Fruit fly (Drosophila melanogaster) whole organism, embryonic: ENCODE measurements around the gene Hecw.
A peak's percentile ranks its signal among the peaks of the same experiment; 100 is the strongest.

Experiments
- CG10321 ChIP-seq: fragments of 200-800 bp; sonication (Bioruptor generic); IDR thresholded peaks from 2 replicates; pipeline ENCODE4 v1.3.6; 2022; ENCODE audit warnings: missing biosample characterization, missing genetic modification characterization
- CG12104 ChIP-seq: fragments of 200-800 bp; sonication (Bioruptor generic); optimal IDR thresholded peaks from 3 replicates; lab custom pipeline; 2016; ENCODE audit warnings: missing biosample characterization, missing genetic modification characterization
- CG12769 ChIP-seq: fragments of 200-800 bp; sonication (Bioruptor generic); optimal IDR thresholded peaks from 2 replicates; lab custom pipeline; 2019; ENCODE audit warnings: missing biosample characterization, mild to moderate bottlenecking, missing genetic modification characterization, moderate library complexity
- CG13296 ChIP-seq: fragments of 200-800 bp; sonication (Bioruptor generic); optimal IDR thresholded peaks from 3 replicates; lab custom pipeline; 2018; ENCODE audit warnings: missing biosample characterization, mild to moderate bottlenecking, missing genetic modification characterization
- CG13894 ChIP-seq: fragments of 200-800 bp; sonication (Bioruptor generic); optimal IDR thresholded peaks from 3 replicates; lab custom pipeline; 2018; ENCODE audit warnings: missing biosample characterization, mild to moderate bottlenecking, missing genetic modification characterization, moderate library complexity
- CG15269 ChIP-seq: fragments of 200-800 bp; sonication (Bioruptor generic); optimal IDR thresholded peaks from 2 replicates; lab custom pipeline; 2018; ENCODE audit warnings: missing biosample characterization, mild to moderate bottlenecking, missing genetic modification characterization, moderate library complexity
- CG15514 ChIP-seq: fragments of 200-800 bp; sonication (Bioruptor generic); optimal IDR thresholded peaks from 3 replicates; lab custom pipeline; 2017; ENCODE audit warnings: missing biosample characterization, missing genetic modification characterization, mild to moderate bottlenecking, moderate library complexity, missing genetic modification reagents
- CG15601 ChIP-seq: fragments of 200-800 bp; sonication (Bioruptor generic); optimal IDR thresholded peaks from 3 replicates; lab custom pipeline; 2019; ENCODE audit warnings: missing biosample characterization, mild to moderate bottlenecking, missing genetic modification characterization, moderate library complexity
- CG1647 ChIP-seq: fragments of 200-800 bp; sonication (Bioruptor generic); optimal IDR thresholded peaks from 3 replicates; lab custom pipeline; 2016; ENCODE audit warnings: missing biosample characterization, missing genetic modification characterization
- CG16815 ChIP-seq: fragments of 200-800 bp; sonication (Bioruptor generic); optimal IDR thresholded peaks from 3 replicates; lab custom pipeline; 2017; ENCODE audit warnings: missing biosample characterization, mild to moderate bottlenecking, missing genetic modification characterization
- CG17612 ChIP-seq: fragments of 200-800 bp; sonication (Bioruptor generic); IDR thresholded peaks from 2 replicates; pipeline ENCODE4 v1.3.6; 2022; ENCODE audit warnings: missing biosample characterization, missing genetic modification characterization
- CG2120 ChIP-seq: fragments of 200-800 bp; sonication (Bioruptor generic); optimal IDR thresholded peaks from 3 replicates; lab custom pipeline; 2016; ENCODE audit warnings: missing biosample characterization, missing genetic modification characterization
- CG2129 ChIP-seq: fragments of 200-800 bp; sonication (Bioruptor generic); IDR thresholded peaks from 2 replicates; pipeline ENCODE4 v1.3.6; 2022; ENCODE audit warnings: missing biosample characterization, missing genetic modification characterization; ENCODE audit not compliant: partially characterized antibody
- CG2202 ChIP-seq: fragments of 200-800 bp; sonication (Bioruptor generic); optimal IDR thresholded peaks from 2 replicates; lab custom pipeline; 2018; ENCODE audit warnings: missing biosample characterization, mild to moderate bottlenecking, missing genetic modification characterization
- CG32532 ChIP-seq: fragments of 200-800 bp; sonication (Bioruptor generic); IDR thresholded peaks from 2 replicates; pipeline ENCODE4 v1.3.6; 2022; ENCODE audit warnings: missing biosample characterization, missing genetic modification characterization
- CG4282 ChIP-seq: fragments of 200-800 bp; sonication (Bioruptor generic); optimal IDR thresholded peaks from 2 replicates; lab custom pipeline; 2016; ENCODE audit warnings: missing biosample characterization, missing genetic modification characterization
- CG5180 ChIP-seq: fragments of 200-800 bp; sonication (Bioruptor generic); optimal IDR thresholded peaks from 3 replicates; lab custom pipeline; 2017; ENCODE audit warnings: missing biosample characterization, missing genetic modification characterization, mild to moderate bottlenecking, moderate library complexity, missing genetic modification reagents
- CG6254 ChIP-seq: fragments of 200-800 bp; sonication (Bioruptor generic); optimal IDR thresholded peaks from 3 replicates; lab custom pipeline; 2017; ENCODE audit warnings: mild to moderate bottlenecking, missing biosample characterization, missing genetic modification reagents, missing genetic modification characterization
- CG8924 ChIP-seq: fragments of 200-800 bp; optimal IDR thresholded peaks from 3 replicates; lab custom pipeline; 2019; ENCODE audit warnings: missing biosample characterization, mild to moderate bottlenecking, missing genetic modification characterization, moderate library complexity
- Dip2 ChIP-seq: fragments of 200-800 bp; sonication (Bioruptor generic); IDR thresholded peaks from 2 replicates; pipeline ENCODE4 v1.3.6; 2022; ENCODE audit warnings: missing biosample characterization, missing genetic modification characterization
- E2f2 ChIP-seq: fragments of 200-800 bp; sonication (Bioruptor generic); IDR thresholded peaks from 2 replicates; pipeline ENCODE4 v1.3.6; 2022; ENCODE audit warnings: missing biosample characterization, missing genetic modification characterization
- Eip74EF ChIP-seq, 2 experiments: fragments of 200-800 bp in 1 of 2; fragments of >200 bp in 1 of 2; sonication (Bioruptor generic) in 1 of 2; optimal IDR thresholded peaks; 2 replicates each; lab custom pipeline; 2017 to 2019; ENCODE audit warnings: missing biosample characterization in 2 of 2, missing genetic modification characterization in 2 of 2, mild to moderate bottlenecking in 1 of 2, moderate library complexity in 1 of 2
- Hey ChIP-seq: fragments of 200-800 bp; sonication (Bioruptor generic); optimal IDR thresholded peaks from 3 replicates; lab custom pipeline; 2018; ENCODE audit warnings: missing biosample characterization, mild to moderate bottlenecking, missing genetic modification characterization
- Max ChIP-seq: fragments of 200-800 bp; sonication (Bioruptor generic); optimal IDR thresholded peaks from 2 replicates; lab custom pipeline; 2016; ENCODE audit warnings: missing biosample characterization, mild to moderate bottlenecking, missing genetic modification characterization
- NK7.1 ChIP-seq: fragments of 200-800 bp; sonication (Bioruptor generic); optimal IDR thresholded peaks from 3 replicates; lab custom pipeline; 2016; ENCODE audit warnings: missing biosample characterization, missing genetic modification characterization
- Neu2 ChIP-seq: fragments of 200-800 bp; sonication (Bioruptor generic); optimal IDR thresholded peaks from 3 replicates; lab custom pipeline; 2016; ENCODE audit warnings: missing biosample characterization, missing genetic modification characterization, borderline replicate concordance
- Rfx ChIP-seq: fragments of 200-800 bp; sonication (Bioruptor generic); IDR thresholded peaks from 2 replicates; pipeline ENCODE4 v1.3.6; 2022; ENCODE audit warnings: missing biosample characterization, missing genetic modification characterization
- Sry-β ChIP-seq: fragments of 200-800 bp; sonication (Bioruptor generic); optimal IDR thresholded peaks from 2 replicates; lab custom pipeline; 2018; ENCODE audit warnings: missing biosample characterization, mild to moderate bottlenecking, missing genetic modification characterization, moderate library complexity
- ac ChIP-seq: fragments of 200-800 bp; sonication (Bioruptor generic); optimal IDR thresholded peaks from 3 replicates; lab custom pipeline; 2017; ENCODE audit warnings: missing biosample characterization, mild to moderate bottlenecking, missing genetic modification characterization
- amos ChIP-seq: fragments of 200-800 bp; sonication (Bioruptor generic); IDR thresholded peaks from 2 replicates; pipeline ENCODE4 v1.3.6; 2022; ENCODE audit warnings: missing biosample characterization, missing genetic modification characterization; ENCODE audit not compliant: partially characterized antibody
- ap ChIP-seq: fragments of 200-800 bp; sonication (Bioruptor generic); IDR thresholded peaks from 2 replicates; pipeline ENCODE4 v1.3.6; 2022; ENCODE audit warnings: missing biosample characterization, missing genetic modification characterization
- ase ChIP-seq: fragments of 200-800 bp; sonication (Bioruptor generic); IDR thresholded peaks from 3 replicates; pipeline ENCODE4 v1.3.6; 2022; ENCODE audit warnings: missing biosample characterization, missing genetic modification characterization
- chm ChIP-seq: fragments of 200-800 bp; sonication (Bioruptor generic); IDR thresholded peaks from 2 replicates; pipeline ENCODE4 v1.3.6; 2022; ENCODE audit warnings: missing biosample characterization, missing genetic modification characterization
- cwo ChIP-seq: fragments of 200-800 bp; sonication (Bioruptor generic); optimal IDR thresholded peaks from 3 replicates; lab custom pipeline; 2017; ENCODE audit warnings: missing biosample characterization, missing genetic modification characterization, mild to moderate bottlenecking, moderate library complexity, missing genetic modification reagents
- disco-r ChIP-seq: fragments of 200-800 bp; sonication (Bioruptor generic); optimal IDR thresholded peaks from 2 replicates; lab custom pipeline; 2016; ENCODE audit warnings: missing biosample characterization, missing genetic modification characterization
- dmrt99B ChIP-seq: fragments of 200-800 bp; sonication (Bioruptor generic); optimal IDR thresholded peaks from 2 replicates; lab custom pipeline; 2018; ENCODE audit warnings: missing biosample characterization, mild to moderate bottlenecking, missing genetic modification characterization, moderate library complexity
- dpn ChIP-seq, 2 experiments: fragments of 200-800 bp; sonication (Bioruptor generic); optimal IDR thresholded peaks; 3 replicates each; lab custom pipeline; 2016; ENCODE audit warnings: missing biosample characterization in 2 of 2, missing genetic modification characterization in 2 of 2
- gcm2 ChIP-seq: fragments of 200-800 bp; sonication (Bioruptor generic); optimal IDR thresholded peaks from 2 replicates; lab custom pipeline; 2016; ENCODE audit warnings: missing biosample characterization, missing genetic modification characterization
- grn ChIP-seq: fragments of 200-800 bp; sonication (Bioruptor generic); optimal IDR thresholded peaks from 3 replicates; lab custom pipeline; 2017; ENCODE audit warnings: missing biosample characterization, missing genetic modification characterization
- knrl ChIP-seq: fragments of 200-800 bp; sonication (Bioruptor generic); IDR thresholded peaks from 3 replicates; pipeline ENCODE4 v1.3.6; 2022; ENCODE audit warnings: missing biosample characterization, missing genetic modification characterization; ENCODE audit not compliant: partially characterized antibody
- nerfin-2 ChIP-seq: fragments of 200-800 bp; sonication (Bioruptor generic); IDR thresholded peaks from 2 replicates; pipeline ENCODE4 v1.3.6; 2022; ENCODE audit warnings: missing biosample characterization, missing genetic modification characterization; ENCODE audit not compliant: partially characterized antibody
- nmo ChIP-seq: fragments of 200-800 bp; sonication (Bioruptor generic); optimal IDR thresholded peaks from 2 replicates; lab custom pipeline; 2018; ENCODE audit warnings: missing biosample characterization, mild to moderate bottlenecking, missing genetic modification characterization, moderate library complexity
- org-1 ChIP-seq: fragments of 200-800 bp; sonication (Bioruptor generic); optimal IDR thresholded peaks from 2 replicates; lab custom pipeline; 2017; ENCODE audit warnings: missing biosample characterization, missing genetic modification characterization
- pb ChIP-seq: fragments of 200-800 bp; sonication (Bioruptor generic); optimal IDR thresholded peaks from 3 replicates; lab custom pipeline; 2016; ENCODE audit warnings: missing biosample characterization, missing genetic modification characterization
- prd ChIP-seq, 3 experiments: fragments of >200 bp in 2 of 3; fragments of 200-800 bp in 1 of 3; sonication (Bioruptor generic) in 1 of 3; optimal IDR thresholded peaks in 2 of 3; IDR thresholded peaks in 1 of 3; 2 replicates in 2 of 3; 3 replicates in 1 of 3; pipeline versions ENCODE4 v1.3.6 to Lab custom; 2017 to 2022; ENCODE audit warnings: missing biosample characterization in 1 of 3, missing genetic modification characterization in 1 of 3
- shn ChIP-seq: fragments of 200-800 bp; sonication (Bioruptor generic); optimal IDR thresholded peaks from 3 replicates; lab custom pipeline; 2016; ENCODE audit warnings: missing biosample characterization, missing genetic modification characterization
- sim ChIP-seq: fragments of 200-800 bp; sonication (Bioruptor generic); IDR thresholded peaks from 2 replicates; pipeline ENCODE4 v1.3.6; 2022; ENCODE audit warnings: missing biosample characterization, missing genetic modification characterization
- sima ChIP-seq: fragments of 200-800 bp; sonication (Bioruptor generic); optimal IDR thresholded peaks from 2 replicates; lab custom pipeline; 2016; ENCODE audit warnings: missing biosample characterization, missing genetic modification characterization
- so ChIP-seq: fragments of 200-800 bp; sonication (Bioruptor generic); IDR thresholded peaks from 3 replicates; pipeline ENCODE4 v1.3.6; 2022; ENCODE audit warnings: missing biosample characterization, missing genetic modification characterization
- sob ChIP-seq: fragments of 200-800 bp; sonication (Bioruptor generic); IDR thresholded peaks from 2 replicates; pipeline ENCODE4 v1.3.6; 2022; ENCODE audit warnings: missing biosample characterization, missing genetic modification characterization

The Hecw gene

dm6 chrX:9587881-9588280, 20.9 kb upstream of the Hecw start (continued):
- TF ChIP-seq sim (GFP tag; lab: Robert Waterston, UW) (no peak), Hey (tag; lab: Kevin White, UChicago) (no peak), Dip2 (GFP tag; lab: Robert Waterston, UW) (no peak), CG8924 (tag; lab: Kevin White, UChicago) (no peak), NK7.1 (GFP tag; lab: Kevin White, UChicago) (no peak), ap (GFP tag; lab: Robert Waterston, UW) (no peak), CG15269 (tag; lab: Kevin White, UChicago) (peak; percentile 39), CG5180 (GFP tag; lab: Kevin White, UChicago) (no peak), CG13296 (GFP tag; lab: Kevin White, UChicago) (peak; percentile 13), knrl (GFP tag; lab: Robert Waterston, UW) (no peak), CG1647 (GFP tag; lab: Kevin White, UChicago) (no peak), gcm2 (GFP tag; lab: Kevin White, UChicago) (no peak), CG12104 (GFP tag; lab: Kevin White, UChicago) (no peak), CG15601 (no peak), shn (GFP tag; lab: Kevin White, UChicago) (peak; percentile 1), CG17612 (GFP tag; lab: Robert Waterston, UW) (no peak), chm (GFP tag; lab: Robert Waterston, UW) (no peak), dpn (GFP tag; optimal IDR thresholded peaks at IDR 0.05; lab: Kevin White, UChicago) (peak; percentile 7), Sry-β (GFP tag; lab: Kevin White, UChicago) (no peak), CG2120 (GFP tag; lab: Kevin White, UChicago) (peak; percentile 57), nerfin-2 (no peak), CG12769 (tag; lab: Kevin White, UChicago) (peak; percentile 14), dmrt99B (tag; lab: Kevin White, UChicago) (peak; percentile 13), pb (GFP tag; lab: Kevin White, UChicago) (peak; percentile 13), CG32532 (GFP tag; lab: Robert Waterston, UW) (peak; percentile 38), disco-r (no peak), E2f2 (no peak), sob (GFP tag; lab: Robert Waterston, UW) (peak; percentile 30; the same call in 1 of the 2 replicates), Rfx (peak; percentile 75), CG2202 (tag; lab: Kevin White, UChicago) (no peak), prd (optimal IDR thresholded peaks at IDR 0.05; lab: Kevin White, UChicago) (no peak), prd (GFP tag; IDR thresholded peaks at IDR 0.05; lab: Robert Waterston, UW) (0 out of 3 replicates have a peak, but pooled peaks have one; percentile 4)
- TF ChIP-seq, all 482 proteins: peak for 70

dm6 chrX:9589928-9590327, 18.8 kb upstream of the Hecw start:
- TF ChIP-seq CG13894 (tag; lab: Kevin White, UChicago) (peak; percentile 13), sima (GFP tag; lab: Kevin White, UChicago) (no peak), grn (GFP tag; lab: Kevin White, UChicago) (no peak), nmo (GFP tag; lab: Kevin White, UChicago) (peak; percentile 67), CG2129 (GFP tag; lab: Robert Waterston, UW) (no peak), Neu2 (no peak), cwo (GFP tag; lab: Kevin White, UChicago) (peak; percentile 31), Max (no peak), amos (GFP tag; lab: Robert Waterston, UW) (no peak), CG10321 (GFP tag; lab: Robert Waterston, UW) (no peak), CG4282 (no peak), so (no peak), org-1 (GFP tag; lab: Kevin White, UChicago) (peak; percentile 43), ac (GFP tag; lab: Kevin White, UChicago) (no peak), CG16815 (peak; percentile 5), CG15514 (peak; percentile 30), CG6254 (GFP tag; lab: Kevin White, UChicago) (no peak), Eip74EF (GFP tag; optimal IDR thresholded peaks at IDR 0.05; lab: Kevin White, UChicago) (peak in 1 of 2 experiments; percentile 45), ase (GFP tag; lab: Robert Waterston, UW) (0 out of 3 replicates have a peak, but pooled peaks have one; percentile 21), CG15601 (peak; percentile 5)
